Worm (Caenorhabditis elegans) whole organism, late embryonic: Measurements from ENCODE around the gene acd-4.

Experiments used
- C08G9.2 ChIP-seq: sonication (generic microtip); optimal IDR thresholded peaks from 2 replicates; lab custom pipeline; 2016; ENCODE audit warnings: mild to moderate bottlenecking, missing genetic modification characterization, moderate library complexity, missing compliant biosample characterization
- F13H6.1 ChIP-seq: sonication (generic microtip); optimal IDR thresholded peaks from 2 replicates; lab custom pipeline; 2016; ENCODE audit warnings: missing genetic modification characterization, missing compliant biosample characterization
- K02D7.2 ChIP-seq: sonication (generic microtip); optimal IDR thresholded peaks from 2 replicates; lab custom pipeline; 2017; ENCODE audit warnings: mild to moderate bottlenecking, missing genetic modification characterization, missing compliant biosample characterization
- ahr-1 ChIP-seq: sonication (generic microtip); optimal IDR thresholded peaks from 2 replicates; lab custom pipeline; 2016; ENCODE audit warnings: missing genetic modification characterization, missing compliant biosample characterization
- ceh-18 ChIP-seq: sonication (generic microtip); optimal IDR thresholded peaks from 2 replicates; lab custom pipeline; 2016; ENCODE audit warnings: missing genetic modification characterization, missing compliant biosample characterization
- ceh-30 ChIP-seq: fragments of 150-350 bp; optimal IDR thresholded peaks from 2 replicates; lab custom pipeline; 2014; ENCODE audit warnings: missing biosample characterization, missing genetic modification characterization
- ceh-34 ChIP-seq: sonication (generic microtip); optimal IDR thresholded peaks from 2 replicates; lab custom pipeline; 2016; ENCODE audit warnings: mild to moderate bottlenecking, missing genetic modification characterization, missing compliant biosample characterization
- ceh-45 ChIP-seq: fragments of 200-800 bp; sonication (Bioruptor generic); IDR thresholded peaks from 2 replicates; pipeline ENCODE4 v1.3.6; 2022; ENCODE audit warnings: missing genetic modification reagents, missing genetic modification characterization, missing compliant biosample characterization
- ceh-48 ChIP-seq: sonication (generic microtip); optimal IDR thresholded peaks from 2 replicates; lab custom pipeline; 2016; ENCODE audit warnings: missing genetic modification characterization, inconsistent platforms, missing compliant biosample characterization
- elt-2 ChIP-seq: sonication (generic microtip); optimal IDR thresholded peaks from 2 replicates; lab custom pipeline; 2016; ENCODE audit warnings: missing genetic modification reagents, missing genetic modification characterization, missing compliant biosample characterization
- ets-4 ChIP-seq: sonication (generic microtip); optimal IDR thresholded peaks from 2 replicates; lab custom pipeline; 2016; ENCODE audit warnings: missing genetic modification characterization, missing compliant biosample characterization
- eyg-1 ChIP-seq: sonication (generic microtip); optimal IDR thresholded peaks from 2 replicates; lab custom pipeline; 2016; ENCODE audit warnings: missing genotype, missing genetic modification characterization, missing compliant biosample characterization
- fkh-6 ChIP-seq: sonication (generic microtip); optimal IDR thresholded peaks from 2 replicates; lab custom pipeline; 2016; ENCODE audit warnings: missing genetic modification characterization, missing compliant biosample characterization
- gmeb-2 ChIP-seq: sonication (generic microtip); optimal IDR thresholded peaks from 2 replicates; lab custom pipeline; 2016; ENCODE audit warnings: missing genetic modification characterization, inconsistent platforms, missing compliant biosample characterization
- hlh-13 ChIP-seq: fragments of 200-800 bp; sonication (Bioruptor generic); optimal IDR thresholded peaks from 2 replicates; lab custom pipeline; 2018; ENCODE audit warnings: mild to moderate bottlenecking, missing genetic modification characterization, missing compliant biosample characterization
- hlh-30 ChIP-seq: sonication (generic microtip); optimal IDR thresholded peaks from 2 replicates; lab custom pipeline; 2017; ENCODE audit warnings: antibody characterized with exemption, missing genetic modification characterization, missing compliant biosample characterization; ENCODE audit not compliant: insufficient read depth
- hlh-6 ChIP-seq: sonication (generic microtip); optimal IDR thresholded peaks from 2 replicates; lab custom pipeline; 2016; ENCODE audit warnings: missing genotype, missing genetic modification characterization, missing compliant biosample characterization
- hlh-8 ChIP-seq: sonication (generic microtip); optimal IDR thresholded peaks from 2 replicates; lab custom pipeline; 2016; ENCODE audit warnings: missing genotype, missing genetic modification characterization, missing compliant biosample characterization
- lin-11 ChIP-seq: fragments of 200-800 bp; sonication (Bioruptor generic); optimal IDR thresholded peaks from 2 replicates; lab custom pipeline; 2018; ENCODE audit warnings: mild to moderate bottlenecking, missing genetic modification characterization, missing compliant biosample characterization
- madf-2 ChIP-seq: sonication (generic microtip); optimal IDR thresholded peaks from 2 replicates; lab custom pipeline; 2017; ENCODE audit warnings: missing genetic modification characterization, missing compliant biosample characterization
- nhr-11 ChIP-seq: fragments of 150-350 bp; optimal IDR thresholded peaks from 2 replicates; lab custom pipeline; 2014; ENCODE audit warnings: missing biosample characterization, missing genetic modification characterization
- nhr-232 ChIP-seq: sonication (generic microtip); optimal IDR thresholded peaks from 2 replicates; lab custom pipeline; 2016; ENCODE audit warnings: missing genetic modification characterization, missing compliant biosample characterization
- pag-3 ChIP-seq: sonication (generic microtip); optimal IDR thresholded peaks from 2 replicates; lab custom pipeline; 2016; ENCODE audit warnings: missing compliant biosample characterization, missing genetic modification characterization, borderline replicate concordance
- pax-1 ChIP-seq: fragments of 150-350 bp; optimal IDR thresholded peaks from 2 replicates; lab custom pipeline; 2014; ENCODE audit warnings: missing biosample characterization, missing genetic modification characterization
- pha-4 ChIP-seq: fragments of 150-350 bp; optimal IDR thresholded peaks from 2 replicates; lab custom pipeline; 2018; ENCODE audit warnings: missing biosample characterization, missing genetic modification reagents, missing genetic modification characterization
- pros-1 ChIP-seq: fragments of 150-350 bp; optimal IDR thresholded peaks from 2 replicates; lab custom pipeline; 2014; ENCODE audit warnings: missing biosample characterization, missing genetic modification reagents, missing genetic modification characterization
- ref-2 ChIP-seq: sonication (generic microtip); optimal IDR thresholded peaks from 2 replicates; lab custom pipeline; 2016; ENCODE audit warnings: missing genetic modification characterization, missing compliant biosample characterization
- sdc-2 ChIP-seq: sonication (generic microtip); optimal IDR thresholded peaks from 2 replicates; lab custom pipeline; 2016; ENCODE audit warnings: missing genotype, missing genetic modification characterization, missing compliant biosample characterization
- tbx-2 ChIP-seq: sonication (generic microtip); optimal IDR thresholded peaks from 2 replicates; lab custom pipeline; 2016; ENCODE audit warnings: missing genetic modification characterization, missing compliant biosample characterization
- tbx-7 ChIP-seq: sonication (generic microtip); optimal IDR thresholded peaks from 2 replicates; lab custom pipeline; 2016; ENCODE audit warnings: missing genotype, missing genetic modification characterization, missing compliant biosample characterization
- ttx-3 ChIP-seq: sonication (generic microtip); optimal IDR thresholded peaks from 2 replicates; lab custom pipeline; 2016; ENCODE audit warnings: missing genetic modification reagents, missing genetic modification characterization, missing compliant biosample characterization
- unc-42 ChIP-seq: sonication (generic microtip); optimal IDR thresholded peaks from 2 replicates; lab custom pipeline; 2016; ENCODE audit warnings: missing genotype, missing genetic modification characterization, missing compliant biosample characterization
- unc-55 ChIP-seq: sonication (generic microtip); optimal IDR thresholded peaks from 2 replicates; lab custom pipeline; 2017; ENCODE audit warnings: missing biosample characterization, missing genetic modification reagents, missing genetic modification characterization

Gene acd-4

DNA sequence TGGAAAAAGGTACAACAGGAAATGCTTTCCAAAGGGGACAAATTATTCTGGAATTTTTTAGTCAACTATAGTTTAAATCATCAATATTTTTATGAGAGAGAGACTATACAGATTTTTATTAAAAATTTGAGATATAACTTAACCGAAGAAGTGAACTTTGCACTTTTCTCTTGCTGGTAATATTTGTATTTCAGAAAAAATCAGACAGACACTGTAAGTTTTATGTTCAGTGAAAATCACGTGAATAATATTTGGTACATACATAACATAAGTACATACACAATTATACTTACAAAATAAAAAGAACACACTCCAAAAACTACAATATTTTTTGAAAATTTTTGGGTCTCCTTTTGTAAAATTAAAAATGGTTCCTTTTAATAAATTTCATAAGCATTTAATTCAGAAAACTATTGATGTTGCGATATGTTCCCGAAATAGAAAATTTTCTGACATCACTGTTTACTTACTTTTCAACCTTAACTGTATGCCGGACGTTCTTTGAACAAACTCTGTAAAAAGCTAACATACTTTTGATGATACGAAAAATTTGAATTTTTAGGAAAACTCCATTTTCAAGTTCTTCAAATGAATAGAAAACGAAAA, at the start of gene acd-4, which contains the start of gene F28A12.10:
TSS of gene acd-4 (plus strand) at position 556 of the 606 bp plus-strand sequence.
TSS of gene F28A12.10 (minus strand) at position 101 of the 606 bp plus-strand sequence.
- no peak for TF ChIP-seq madf-2
- no peak for TF ChIP-seq elt-2 (tag; lab: Kevin White, UChicago)
- no peak for TF ChIP-seq hlh-13 (GFP tag; lab: Kevin White, UChicago)
- no peak for TF ChIP-seq pha-4 (tag; lab: Kevin White, UChicago)
- TF ChIP-seq fkh-6: no peak
- no peak for TF ChIP-seq tbx-2 (tag; lab: Kevin White, UChicago)
- no peak for TF ChIP-seq K02D7.2 (tag; lab: Kevin White, UChicago)
- TF ChIP-seq ceh-30: no peak
- TF ChIP-seq C08G9.2 (tag; lab: Kevin White, UChicago): no peak
- no peak for TF ChIP-seq pros-1
- no peak for TF ChIP-seq pag-3 (tag; lab: Kevin White, UChicago)

DNA sequence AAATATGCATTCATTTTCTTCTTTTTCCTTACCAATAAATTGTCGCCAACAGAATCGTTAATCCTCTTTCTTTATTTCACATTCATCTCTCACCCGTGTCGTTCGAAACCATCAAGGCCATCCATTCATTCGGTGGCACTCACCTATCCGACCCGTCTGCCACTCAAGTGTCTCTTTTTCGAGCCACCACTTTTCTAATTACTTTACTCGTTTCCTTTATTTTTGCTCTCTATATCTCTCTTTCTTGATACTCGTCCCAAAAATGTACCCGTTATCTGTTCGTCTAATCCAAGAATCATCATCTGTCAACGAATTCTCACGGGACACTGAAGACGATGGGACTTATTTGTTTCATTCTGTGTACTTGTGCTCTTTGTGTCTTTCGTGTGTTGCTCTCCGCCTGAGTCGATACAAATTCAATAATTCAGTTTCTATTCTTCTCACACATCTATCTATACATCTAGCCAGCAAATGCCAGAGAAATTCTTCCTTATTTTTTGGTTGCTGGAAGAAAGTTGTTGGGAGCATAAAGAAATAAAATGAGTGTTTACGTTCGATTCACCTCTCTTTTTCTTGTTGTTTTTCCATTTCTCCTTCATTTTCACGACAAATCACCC, 45.2 kb upstream of the acd-4 start:
- TF ChIP-seq unc-55 (GFP tag; lab: Kevin White, UChicago): peak; percentile 20
- peak; percentile 67 for TF ChIP-seq unc-42 (tag; lab: Kevin White, UChicago)
- TF ChIP-seq nhr-11 (tag; lab: Kevin White, UChicago): no peak

DNA sequence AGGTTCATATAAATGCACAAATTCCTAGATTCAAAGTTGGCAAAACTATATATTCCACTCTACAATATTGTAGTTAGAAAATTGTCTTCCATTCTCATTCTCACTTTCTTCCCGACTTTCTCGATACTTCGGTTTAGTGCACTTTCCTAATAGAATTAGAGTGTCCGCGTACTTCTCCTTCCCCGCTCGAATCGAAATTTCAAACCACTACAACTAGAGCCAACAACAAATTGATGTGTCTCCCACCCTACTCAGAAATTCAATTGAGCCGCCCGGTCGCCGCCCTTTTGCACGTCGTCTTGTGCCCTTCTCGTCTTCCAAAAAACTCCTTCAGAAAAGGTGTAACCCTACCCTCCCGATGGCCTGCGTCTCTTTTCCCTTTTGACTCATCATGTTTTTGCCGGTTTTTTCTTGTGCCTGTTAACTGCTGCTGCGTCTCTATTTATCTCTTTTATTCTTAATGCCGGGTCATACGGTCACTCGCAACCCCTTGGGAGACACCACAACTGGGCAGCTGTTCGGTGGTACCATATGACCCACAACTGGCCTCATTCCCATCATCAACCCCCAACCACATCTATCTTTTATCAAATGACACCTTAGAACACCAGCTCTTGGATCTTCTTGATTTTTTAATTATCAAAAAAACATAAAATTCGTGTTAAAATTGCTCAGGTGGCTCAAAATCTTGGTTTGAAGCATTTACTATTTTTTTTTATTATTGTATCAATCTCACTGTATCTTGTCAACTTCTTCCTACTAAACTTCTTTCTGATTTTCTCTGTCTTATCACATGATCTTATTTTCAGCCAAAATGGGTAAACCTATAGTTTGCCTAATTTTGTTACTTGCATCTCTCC, 43.7 kb upstream of the acd-4 start, which contains the start of gene tag-196:
TSS of gene tag-196 (plus strand) at position 810 of the 860 bp plus-strand sequence.
- TF ChIP-seq hlh-30 (tag; lab: Kevin White, UChicago) (peak; percentile 29), hlh-6 (tag; lab: Kevin White, UChicago) (no peak), unc-42 (tag; lab: Kevin White, UChicago) (peak; percentile 95), F13H6.1 (tag; lab: Kevin White, UChicago) (no peak), pros-1 (no peak), tbx-2 (tag; lab: Kevin White, UChicago) (peak; percentile 37), pag-3 (tag; lab: Kevin White, UChicago) (no peak), ceh-45 (GFP tag; lab: Robert Waterston, UW) (0 out of 2 replicates have a peak, but pooled peaks have one; percentile 47)

DNA sequence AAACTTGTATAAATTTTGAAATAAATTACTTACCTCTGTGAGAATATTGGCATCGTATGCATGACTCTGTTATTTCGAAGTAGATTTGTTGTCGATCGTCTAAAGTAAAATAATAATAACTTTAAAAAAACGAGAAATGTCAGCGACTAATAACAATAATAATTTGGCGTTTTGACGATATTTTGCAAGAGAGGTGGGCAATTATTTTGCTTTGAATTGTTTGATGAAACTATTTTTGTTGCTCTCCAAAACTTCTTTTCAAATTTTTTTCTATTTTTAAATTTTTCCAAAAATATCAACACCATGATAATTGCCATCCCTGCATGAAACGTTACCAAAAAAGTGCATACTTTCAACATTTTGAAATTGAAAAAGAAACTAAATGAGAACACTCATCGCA, 38.8 kb upstream of the acd-4 start, which contains the start of gene F41E6.7:
TSS of gene F41E6.7 (minus strand) at position 101 of the 400 bp plus-strand sequence.
- TF ChIP-seq K02D7.2 (tag; lab: Kevin White, UChicago) (no peak), sdc-2 (tag; lab: Kevin White, UChicago) (no peak), ref-2 (tag; lab: Kevin White, UChicago) (no peak), ahr-1 (tag; lab: Kevin White, UChicago) (no peak), pax-1 (tag; lab: Kevin White, UChicago) (no peak), ceh-34 (tag; lab: Kevin White, UChicago) (no peak), hlh-8 (tag; lab: Kevin White, UChicago) (no peak), pha-4 (tag; lab: Kevin White, UChicago) (no peak), eyg-1 (tag; lab: Kevin White, UChicago) (no peak), madf-2 (no peak), ttx-3 (tag; lab: Kevin White, UChicago) (no peak), ets-4 (tag; lab: Kevin White, UChicago) (no peak), gmeb-2 (tag; lab: Kevin White, UChicago) (no peak), lin-11 (no peak), ceh-18 (tag; lab: Kevin White, UChicago) (no peak), ceh-48 (no peak), tbx-7 (tag; lab: Kevin White, UChicago) (no peak), unc-55 (GFP tag; lab: Kevin White, UChicago) (no peak), F13H6.1 (tag; lab: Kevin White, UChicago) (no peak), nhr-232 (tag; lab: Kevin White, UChicago) (no peak)
